Fruit fly (Drosophila melanogaster) whole organism, embryonic: ENCODE data around the gene CG15536.

Experiments
- Aef1 ChIP-seq: fragments of 200-800 bp; sonication (Bioruptor generic); IDR thresholded peaks from 3 replicates; pipeline ENCODE4 v1.3.6; 2022; ENCODE audit warnings: missing biosample characterization, missing genetic modification characterization
- Awh ChIP-seq: fragments of 200-800 bp; sonication (Bioruptor generic); IDR thresholded peaks from 2 replicates; pipeline ENCODE4, ENCODE4 v1.3.6; 2022; ENCODE audit warnings: missing biosample characterization, missing genetic modification characterization
- Blimp-1 ChIP-seq: fragments of 200-800 bp; sonication (Bioruptor generic); optimal IDR thresholded peaks from 3 replicates; lab custom pipeline; 2018; ENCODE audit warnings: missing biosample characterization, missing genetic modification characterization, mild to moderate bottlenecking, moderate library complexity, missing genetic modification reagents
- CG10274 ChIP-seq: fragments of 200-800 bp; sonication (Bioruptor generic); optimal IDR thresholded peaks from 3 replicates; lab custom pipeline; 2017; ENCODE audit warnings: missing biosample characterization, mild to moderate bottlenecking, missing genetic modification characterization
- CG12071 ChIP-seq: fragments of 200-800 bp; sonication (Bioruptor generic); optimal IDR thresholded peaks from 3 replicates; lab custom pipeline; 2018; ENCODE audit warnings: missing biosample characterization, mild to moderate bottlenecking, missing genetic modification characterization
- CG12236 ChIP-seq: fragments of 200-800 bp; sonication (Bioruptor generic); optimal IDR thresholded peaks from 2 replicates; lab custom pipeline; 2016; ENCODE audit warnings: missing biosample characterization, missing genetic modification characterization
- CG12769 ChIP-seq: fragments of 200-800 bp; sonication (Bioruptor generic); optimal IDR thresholded peaks from 2 replicates; lab custom pipeline; 2019; ENCODE audit warnings: missing biosample characterization, mild to moderate bottlenecking, missing genetic modification characterization, moderate library complexity
- CG14710 ChIP-seq: fragments of 200-800 bp; sonication (Bioruptor generic); optimal IDR thresholded peaks from 3 replicates; lab custom pipeline; 2019; ENCODE audit warnings: missing biosample characterization, mild to moderate bottlenecking, missing genetic modification characterization, moderate library complexity
- CG15011 ChIP-seq: fragments of 200-800 bp; sonication (Bioruptor generic); optimal IDR thresholded peaks from 3 replicates; lab custom pipeline; 2018; ENCODE audit warnings: missing biosample characterization, mild to moderate bottlenecking, missing genetic modification characterization
- CG2116 ChIP-seq: fragments of 200-800 bp; sonication (Bioruptor generic); optimal IDR thresholded peaks from 3 replicates; lab custom pipeline; 2018; ENCODE audit warnings: missing biosample characterization, mild to moderate bottlenecking, missing genetic modification characterization
- CG31365 ChIP-seq: fragments of 200-800 bp; sonication (Bioruptor generic); optimal IDR thresholded peaks from 2 replicates; lab custom pipeline; 2018; ENCODE audit warnings: missing biosample characterization, mild to moderate bottlenecking, missing genetic modification characterization
- CG4282 ChIP-seq: fragments of 200-800 bp; sonication (Bioruptor generic); optimal IDR thresholded peaks from 2 replicates; lab custom pipeline; 2016; ENCODE audit warnings: missing biosample characterization, missing genetic modification characterization
- CG5180 ChIP-seq: fragments of 200-800 bp; sonication (Bioruptor generic); optimal IDR thresholded peaks from 3 replicates; lab custom pipeline; 2017; ENCODE audit warnings: missing biosample characterization, missing genetic modification characterization, mild to moderate bottlenecking, moderate library complexity, missing genetic modification reagents
- CG8359 ChIP-seq: fragments of 200-800 bp; sonication (Bioruptor generic); optimal IDR thresholded peaks from 2 replicates; lab custom pipeline; 2017; ENCODE audit warnings: missing biosample characterization, mild to moderate bottlenecking, missing genetic modification characterization, borderline replicate concordance
- CTCF ChIP-seq: fragments of 200-800 bp; sonication (Bioruptor generic); optimal IDR thresholded peaks from 2 replicates; lab custom pipeline; 2017; ENCODE audit warnings: missing biosample characterization, mild to moderate bottlenecking, missing genetic modification characterization, moderate library complexity
- D19A ChIP-seq: fragments of 200-800 bp; optimal IDR thresholded peaks from 3 replicates; lab custom pipeline; 2019; ENCODE audit warnings: missing biosample characterization, mild to moderate bottlenecking, missing genetic modification characterization, moderate library complexity
- Dfd ChIP-seq, 2 experiments: fragments of >200 bp; optimal IDR thresholded peaks; 2 replicates each; lab custom pipeline; 2017; ENCODE audit warnings: missing biosample characterization in 2 of 2, missing genetic modification characterization in 2 of 2
- Elba2 ChIP-seq: fragments of 200-800 bp; sonication (Bioruptor generic); optimal IDR thresholded peaks from 3 replicates; lab custom pipeline; 2016; ENCODE audit warnings: missing biosample characterization, missing genetic modification characterization
- Myb ChIP-seq: fragments of 200-800 bp; sonication (Bioruptor generic); optimal IDR thresholded peaks from 2 replicates; lab custom pipeline; 2016; ENCODE audit warnings: missing biosample characterization, missing genetic modification characterization
- abd-A ChIP-seq: fragments of 200-800 bp; sonication (Bioruptor generic); optimal IDR thresholded peaks from 3 replicates; lab custom pipeline; 2019; ENCODE audit warnings: missing biosample characterization, mild to moderate bottlenecking, missing genetic modification characterization, moderate library complexity
- ara ChIP-seq: fragments of 200-800 bp; sonication (Bioruptor generic); IDR thresholded peaks from 2 replicates; pipeline ENCODE4 v1.3.6; 2022; ENCODE audit warnings: missing biosample characterization, missing genetic modification characterization
- chinmo ChIP-seq: fragments of 200-800 bp; sonication (Bioruptor generic); IDR thresholded peaks from 4 replicates; pipeline ENCODE4 v1.3.6; 2022; ENCODE audit warnings: missing biosample characterization, missing genetic modification characterization; ENCODE audit not compliant: partially characterized antibody
- fd96Cb ChIP-seq: fragments of 200-800 bp; sonication (Bioruptor generic); optimal IDR thresholded peaks from 2 replicates; lab custom pipeline; 2018; ENCODE audit warnings: missing biosample characterization, mild to moderate bottlenecking, missing genetic modification characterization, moderate library complexity
- grau ChIP-seq: fragments of 200-800 bp; optimal IDR thresholded peaks from 3 replicates; lab custom pipeline; 2019; ENCODE audit warnings: missing biosample characterization, mild to moderate bottlenecking, missing genetic modification characterization, moderate library complexity
- gt ChIP-seq: fragments of 200-800 bp; sonication (Bioruptor generic); IDR thresholded peaks from 2 replicates; pipeline ENCODE4 v1.3.6; 2022; ENCODE audit warnings: missing biosample characterization, missing genetic modification characterization
- insv ChIP-seq, 2 experiments: fragments of 200-800 bp; sonication (Bioruptor generic); optimal IDR thresholded peaks; 3 replicates each; lab custom pipeline; 2016 to 2018; ENCODE audit warnings: missing biosample characterization in 2 of 2, missing genetic modification characterization in 2 of 2
- jigr1 ChIP-seq: fragments of 200-800 bp; sonication (Bioruptor generic); IDR thresholded peaks from 3 replicates; pipeline ENCODE4 v1.3.6; 2022; ENCODE audit warnings: missing biosample characterization, missing genetic modification characterization
- kah ChIP-seq: fragments of 200-800 bp; sonication (Bioruptor generic); optimal IDR thresholded peaks from 2 replicates; lab custom pipeline; 2018; ENCODE audit warnings: missing biosample characterization, mild to moderate bottlenecking, missing genetic modification characterization
- kni ChIP-seq: fragments of 200-800 bp; sonication (Bioruptor generic); optimal IDR thresholded peaks from 3 replicates; lab custom pipeline; 2017; ENCODE audit warnings: mild to moderate bottlenecking, missing biosample characterization, missing genetic modification reagents, missing genetic modification characterization
- lmd ChIP-seq: fragments of 200-800 bp; sonication (Bioruptor generic); IDR thresholded peaks from 2 replicates; pipeline ENCODE4 v1.3.6; 2022; ENCODE audit warnings: missing biosample characterization, missing genetic modification characterization
- lola ChIP-seq, 3 experiments: fragments of >200 bp in 2 of 3; fragments of 200-800 bp in 1 of 3; sonication (Bioruptor generic) in 1 of 3; optimal IDR thresholded peaks; 2 replicates each; lab custom pipeline; 2017 to 2019; ENCODE audit warnings: missing biosample characterization in 3 of 3, missing genetic modification characterization in 3 of 3, mild to moderate bottlenecking in 1 of 3, moderate library complexity in 1 of 3
- pita ChIP-seq: fragments of 200-800 bp; sonication (Bioruptor generic); optimal IDR thresholded peaks from 2 replicates; lab custom pipeline; 2017; ENCODE audit warnings: missing biosample characterization, mild to moderate bottlenecking, missing genetic modification characterization
- pros ChIP-seq: fragments of 200-800 bp; sonication (Bioruptor generic); optimal IDR thresholded peaks from 3 replicates; lab custom pipeline; 2019; ENCODE audit warnings: missing biosample characterization, mild to moderate bottlenecking, missing genetic modification characterization, moderate library complexity
- sens ChIP-seq: fragments of 200-800 bp; sonication (Bioruptor generic); peaks from one replicate; lab custom pipeline; 2016; ENCODE audit warnings: missing biosample characterization, missing genetic modification characterization
- slbo ChIP-seq: fragments of 200-800 bp; sonication (Bioruptor generic); IDR thresholded peaks from 2 replicates; pipeline ENCODE4 v1.3.6; 2022; ENCODE audit warnings: missing biosample characterization, missing genetic modification characterization
- ssp ChIP-seq: fragments of 200-800 bp; sonication (Bioruptor generic); IDR thresholded peaks from 2 replicates; pipeline ENCODE4 v1.3.6; 2022; ENCODE audit warnings: missing biosample characterization, missing genetic modification characterization
- stwl ChIP-seq: fragments of 200-800 bp; sonication (Bioruptor generic); optimal IDR thresholded peaks from 3 replicates; lab custom pipeline; 2018; ENCODE audit warnings: missing biosample characterization, mild to moderate bottlenecking, missing genetic modification characterization, moderate library complexity
- tll ChIP-seq, 2 experiments: fragments of 200-800 bp in 1 of 2; fragments of >200 bp in 1 of 2; sonication (Bioruptor generic) in 1 of 2; optimal IDR thresholded peaks; 2 replicates each; lab custom pipeline; 2017 to 2019; ENCODE audit warnings: missing biosample characterization in 2 of 2, missing genetic modification characterization in 2 of 2, mild to moderate bottlenecking in 1 of 2, moderate library complexity in 1 of 2
- trem ChIP-seq: fragments of 200-800 bp; optimal IDR thresholded peaks from 3 replicates; lab custom pipeline; 2019; ENCODE audit warnings: missing biosample characterization, mild to moderate bottlenecking, missing genetic modification characterization, moderate library complexity
- zen ChIP-seq: fragments of 200-800 bp; sonication (Bioruptor generic); optimal IDR thresholded peaks from 3 replicates; lab custom pipeline; 2018; ENCODE audit warnings: missing biosample characterization, mild to moderate bottlenecking, missing genetic modification characterization, moderate library complexity

CG15536 gene

DNA sequence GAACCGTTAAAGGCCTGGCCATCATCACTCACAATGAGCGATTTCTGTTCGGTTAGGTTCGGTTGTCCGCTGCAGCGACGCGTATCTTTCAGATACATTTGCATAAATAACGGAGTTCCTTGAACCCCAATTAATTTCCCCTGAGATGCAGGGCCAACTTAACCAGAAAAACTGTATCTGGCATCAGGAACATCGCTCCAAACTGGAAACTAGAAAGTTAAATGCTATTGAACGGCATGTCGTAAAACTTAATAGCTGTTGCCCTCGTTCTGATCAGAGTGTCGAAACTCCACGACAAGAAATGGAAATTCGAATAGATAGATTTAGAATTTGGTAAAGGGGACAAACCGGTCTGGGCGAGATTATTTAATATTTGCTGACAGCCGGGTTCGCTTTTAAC lies 47.4 kb upstream of the CG15536 start:
- TF ChIP-seq ssp (GFP tag; lab: Robert Waterston, UW) (no peak), kni (GFP tag; lab: Kevin White, UChicago) (peak; percentile 62), ara (GFP tag; lab: Robert Waterston, UW) (no peak), abd-A (tag; lab: Kevin White, UChicago) (peak; percentile 81), chinmo (GFP tag; lab: Robert Waterston, UW) (0 out of 4 replicates have a peak, but pooled peaks have one; percentile 31), Awh (peak; percentile 12; the same call in 1 of the 2 replicates), D19A (tag; lab: Kevin White, UChicago) (no peak), lmd (GFP tag; lab: Robert Waterston, UW) (no peak), CG12769 (tag; lab: Kevin White, UChicago) (peak; percentile 50), Blimp-1 (GFP tag; lab: Kevin White, UChicago) (peak; percentile 46), Aef1 (GFP tag; lab: Robert Waterston, UW) (no peak)

DNA sequence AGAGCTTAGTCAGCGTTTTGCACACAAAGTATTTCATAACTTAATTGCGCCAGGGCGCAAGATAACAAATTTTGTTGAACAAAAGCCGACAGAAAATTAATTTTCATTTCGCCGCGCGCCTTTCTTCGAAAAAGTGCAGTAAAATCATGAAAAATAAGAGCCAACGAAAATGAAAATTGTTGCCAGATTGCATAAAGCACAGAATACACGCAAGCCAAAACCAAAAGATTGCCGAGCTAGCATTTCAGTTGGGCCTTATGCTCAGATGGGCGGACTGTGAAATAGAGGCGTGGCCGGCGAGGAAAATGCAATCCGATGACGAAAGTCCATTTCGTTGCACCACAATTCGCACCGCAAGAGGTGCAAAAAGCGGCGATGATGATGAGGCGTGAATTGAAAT lies 45.7 kb upstream of the CG15536 start:
- TF ChIP-seq Dfd (GFP tag; optimal IDR thresholded peaks at IDR 0.05; lab: Kevin White, UChicago), result no peak
- no peak for TF ChIP-seq pros (GFP tag; lab: Kevin White, UChicago)
- no peak for TF ChIP-seq Myb (GFP tag; lab: Kevin White, UChicago)
- TF ChIP-seq CG10274 (GFP tag; lab: Kevin White, UChicago), result no peak
- no peak for TF ChIP-seq fd96Cb (tag; lab: Kevin White, UChicago)
- no peak for TF ChIP-seq CG2116 (GFP tag; lab: Kevin White, UChicago)
- TF ChIP-seq abd-A (tag; lab: Kevin White, UChicago), result no peak
- no peak for TF ChIP-seq CG12236
- no peak for TF ChIP-seq CG12071 (GFP tag; lab: Kevin White, UChicago)
- no peak for TF ChIP-seq CG31365 (tag; lab: Kevin White, UChicago)
- TF ChIP-seq CG8359 (GFP tag; lab: Kevin White, UChicago), result no peak
- no peak for TF ChIP-seq gt (GFP tag; lab: Robert Waterston, UW)
- TF ChIP-seq CG4282 (GFP tag; lab: Kevin White, UChicago), result no peak
- no peak for TF ChIP-seq CG15011 (GFP tag; lab: Kevin White, UChicago)
- no peak for TF ChIP-seq grau (tag; lab: Kevin White, UChicago)
- TF ChIP-seq jigr1 (GFP tag; lab: Robert Waterston, UW), result no peak
- no peak for TF ChIP-seq slbo (GFP tag; lab: Robert Waterston, UW)
- TF ChIP-seq kah, result no peak
- TF ChIP-seq lmd (GFP tag; lab: Robert Waterston, UW), result no peak
- no peak for TF ChIP-seq sens (GFP tag; lab: Kevin White, UChicago)

DNA sequence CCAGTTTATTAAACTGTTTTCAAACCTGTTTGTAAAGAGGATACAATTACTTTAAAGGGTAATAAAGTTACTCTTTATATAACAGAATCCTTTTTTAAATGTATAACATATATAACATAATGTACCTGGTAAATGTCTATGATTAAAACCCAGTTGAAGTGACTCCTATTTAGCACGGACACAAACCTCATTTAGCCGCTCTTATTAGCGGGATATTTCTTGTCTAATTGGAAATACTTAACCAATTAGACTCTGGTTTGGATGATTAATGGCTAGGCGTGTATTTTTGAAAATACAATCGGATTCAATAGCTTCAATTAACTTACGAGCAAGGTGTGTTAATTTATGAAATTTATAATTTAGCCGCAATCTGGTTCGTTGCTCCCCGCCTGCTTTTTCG lies 42.1 kb upstream of the CG15536 start:
- TF ChIP-seq zen (tag; lab: Kevin White, UChicago), result peak; percentile 91
- TF ChIP-seq stwl (tag; lab: Kevin White, UChicago), result peak; percentile 29
- peak; percentile 72 for TF ChIP-seq Elba2 (GFP tag; lab: Kevin White, UChicago)
- TF ChIP-seq CG14710 (tag; lab: Kevin White, UChicago), result peak; percentile 1
- peak; percentile 100 for TF ChIP-seq insv (GFP tag; optimal IDR thresholded peaks at IDR 0.05; lab: Kevin White, UChicago)
- TF ChIP-seq tll (GFP tag; optimal IDR thresholded peaks at IDR 0.05; lab: Kevin White, UChicago), result peak in 1 of 2 experiments; percentile 36
- peak; percentile 54 for TF ChIP-seq CTCF (GFP tag; lab: Kevin White, UChicago)
- no peak for TF ChIP-seq CG5180 (GFP tag; lab: Kevin White, UChicago)
- peak; percentile 78 for TF ChIP-seq pita
- peak; percentile 44 for TF ChIP-seq sens (GFP tag; lab: Kevin White, UChicago)
- TF ChIP-seq lola (GFP tag; optimal IDR thresholded peaks at IDR 0.05; lab: Kevin White, UChicago), result no peak
- no peak for TF ChIP-seq pros (GFP tag; lab: Kevin White, UChicago)
- TF ChIP-seq trem (tag; lab: Kevin White, UChicago), result peak; percentile 27
